Worm (Caenorhabditis elegans) whole organism, mixed stage, embryonic: ENCODE results near the gene srg-2.

Experiments
- drap-1 ChIP-seq: fragments of 200-800 bp; sonication (Bioruptor generic); optimal IDR thresholded peaks from 3 replicates; lab custom pipeline; 2018; ENCODE audit warnings: mild to moderate bottlenecking, missing genetic modification characterization, missing compliant biosample characterization
- mep-1 ChIP-seq: fragments of 150-350 bp; optimal IDR thresholded peaks from 2 replicates; lab custom pipeline; 2017; ENCODE audit warnings: missing biosample characterization, missing genetic modification reagents, missing genetic modification characterization, inconsistent platforms
- nhr-12 ChIP-seq: fragments of 150-350 bp; optimal IDR thresholded peaks from 2 replicates; lab custom pipeline; 2014; ENCODE audit warnings: missing biosample characterization, missing genetic modification characterization
- pha-4 ChIP-seq: fragments of 150-350 bp; optimal IDR thresholded peaks from 2 replicates; lab custom pipeline; 2018; ENCODE audit warnings: missing biosample characterization, missing genetic modification reagents, missing genetic modification characterization
- snpc-4 ChIP-seq: fragments of 150-350 bp; optimal IDR thresholded peaks from 2 replicates; lab custom pipeline; 2014; ENCODE audit warnings: missing biosample characterization, missing genetic modification characterization
- unc-39 ChIP-seq: fragments of 150-350 bp; optimal IDR thresholded peaks from 2 replicates; lab custom pipeline; 2014; ENCODE audit warnings: missing biosample characterization, missing genetic modification characterization
- unc-62 ChIP-seq: fragments of 150-350 bp; optimal IDR thresholded peaks from 2 replicates; lab custom pipeline; 2014; ENCODE audit warnings: missing biosample characterization, missing genetic modification reagents, missing genetic modification characterization
- ztf-11 ChIP-seq: fragments of 150-350 bp; optimal IDR thresholded peaks from 2 replicates; lab custom pipeline; 2014; ENCODE audit warnings: missing biosample characterization, missing genetic modification characterization

DNA sequence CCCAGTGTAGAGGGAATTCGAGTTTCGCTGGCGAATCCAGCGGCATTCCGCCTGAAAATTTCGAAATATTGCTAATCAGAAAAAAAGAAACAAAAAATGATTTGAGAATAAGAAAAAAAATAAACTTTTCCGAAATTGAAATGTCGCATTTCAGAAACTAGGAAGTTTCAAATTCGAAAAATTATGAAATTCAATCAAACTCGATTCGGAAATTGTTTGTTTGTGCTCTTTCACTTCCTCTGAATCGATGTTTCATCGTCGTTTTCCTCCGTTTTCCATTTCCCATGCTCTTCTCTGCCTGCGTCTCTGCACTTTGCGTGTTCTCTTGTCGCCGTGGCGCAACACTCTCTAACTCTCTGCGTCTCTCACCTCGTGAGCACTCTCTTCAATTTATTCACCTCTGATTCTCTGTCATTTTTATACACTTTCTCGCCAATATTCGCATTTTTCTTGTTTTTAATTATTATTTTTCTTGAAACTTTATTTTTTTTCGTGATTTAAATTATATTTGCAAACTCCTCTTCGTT lies 18.3 kb upstream of the srg-2 start, which contains the start of gene C18F10.7:
- TF ChIP-seq unc-39 (no peak), mep-1 (peak; percentile 45), pha-4 (tag; lab: Kevin White, UChicago) (peak; percentile 48), unc-62 (no peak), ztf-11 (tag; lab: Kevin White, UChicago) (no peak), drap-1 (no peak), nhr-12 (no peak), snpc-4 (tag; lab: Kevin White, UChicago) (no peak)
